Worm (Caenorhabditis elegans) whole organism, L4 larva: Measurements from ENCODE around the gene F31D4.2.

Experiments
- D1046.2 ChIP-seq: fragments of 200-800 bp; sonication (Bioruptor generic); IDR thresholded peaks from 2 replicates; pipeline ENCODE4 v1.3.6; 2022; ENCODE audit warnings: missing genetic modification characterization, missing compliant biosample characterization
- F10B5.3 ChIP-seq: sonication (generic microtip); optimal IDR thresholded peaks from 2 replicates; lab custom pipeline; 2016; ENCODE audit warnings: mild to moderate bottlenecking, missing genetic modification characterization, missing compliant biosample characterization
- F44E2.7 ChIP-seq: fragments of 200-800 bp; sonication (Bioruptor generic); IDR thresholded peaks from 2 replicates; pipeline ENCODE4 v2.1.2; 2022; ENCODE audit warnings: missing genetic modification characterization, missing compliant biosample characterization
- T26A8.4 ChIP-seq: fragments of 200-800 bp; sonication (Bioruptor generic); IDR thresholded peaks from 2 replicates; pipeline ENCODE4 v1.3.6; 2022; ENCODE audit warnings: missing genetic modification characterization, missing compliant biosample characterization
- ZK546.5 ChIP-seq, 2 experiments: sonication (generic microtip); optimal IDR thresholded peaks; 2 replicates each; lab custom pipeline; 2017; ENCODE audit warnings: missing biosample characterization in 2 of 2, missing genetic modification characterization in 2 of 2
- aha-1 ChIP-seq: fragments of 150-350 bp; peaks from one replicate; lab custom pipeline; 2014; ENCODE audit warnings: missing biosample characterization, missing genetic modification characterization
- ama-1 ChIP-seq: fragments of 150-350 bp; optimal IDR thresholded peaks from 2 replicates; lab custom pipeline; 2014; ENCODE audit warnings: inconsistent platforms, mixed read lengths
- ceh-28 ChIP-seq: fragments of 150-350 bp; optimal IDR thresholded peaks from 2 replicates; lab custom pipeline; 2014; ENCODE audit warnings: missing biosample characterization, missing genetic modification reagents, missing genetic modification characterization
- ces-1 ChIP-seq: fragments of 150-350 bp; sonication (generic microtip); optimal IDR thresholded peaks from 4 replicates; lab custom pipeline; 2014; ENCODE audit warnings: missing biosample characterization, missing genetic modification reagents, missing genetic modification characterization
- ctbp-1 ChIP-seq: fragments of 200-800 bp; sonication (Bioruptor generic); IDR thresholded peaks from 2 replicates; pipeline ENCODE4 v1.3.6; 2022; ENCODE audit warnings: missing genetic modification reagents, missing genetic modification characterization, missing compliant biosample characterization
- daf-16 ChIP-seq, 3 experiments: sonication (generic microtip); optimal IDR thresholded peaks; 2 replicates each; lab custom pipeline; 2016 to 2017; ENCODE audit warnings: missing genetic modification characterization in 3 of 3, missing genetic modification reagents in 3 of 3, mild to moderate bottlenecking in 2 of 3, missing compliant biosample characterization in 2 of 3, missing biosample characterization in 1 of 3, moderate library complexity in 1 of 3
- dpl-1 ChIP-seq: fragments of 150-350 bp; optimal IDR thresholded peaks from 2 replicates; lab custom pipeline; 2014; ENCODE audit warnings: missing biosample characterization, missing genetic modification reagents, missing genetic modification characterization
- duxl-1 ChIP-seq: sonication (generic microtip); optimal IDR thresholded peaks from 2 replicates; lab custom pipeline; 2016; ENCODE audit warnings: mild to moderate bottlenecking, missing genetic modification characterization, moderate library complexity, missing compliant biosample characterization; ENCODE audit not compliant: poor library complexity
- dve-1 ChIP-seq: sonication (generic microtip); optimal IDR thresholded peaks from 2 replicates; lab custom pipeline; 2017; ENCODE audit warnings: antibody characterized with exemption, mild to moderate bottlenecking, missing genetic modification characterization, missing compliant biosample characterization; ENCODE audit not compliant: insufficient read depth
- fos-1 ChIP-seq: fragments of 150-350 bp; optimal IDR thresholded peaks from 2 replicates; lab custom pipeline; 2014; ENCODE audit warnings: missing biosample characterization, missing genetic modification characterization
- hlh-30 ChIP-seq: sonication (generic microtip); optimal IDR thresholded peaks from 2 replicates; lab custom pipeline; 2017; ENCODE audit warnings: antibody characterized with exemption, mild to moderate bottlenecking, missing genetic modification characterization, missing compliant biosample characterization; ENCODE audit not compliant: insufficient read depth
- hmg-1.1 ChIP-seq: fragments of 200-800 bp; sonication (Bioruptor generic); IDR thresholded peaks from 2 replicates; pipeline ENCODE4 v1.3.6; 2022; ENCODE audit warnings: missing genetic modification reagents, missing genetic modification characterization, missing compliant biosample characterization
- jun-1 ChIP-seq: fragments of 150-350 bp; optimal IDR thresholded peaks from 2 replicates; lab custom pipeline; 2014; ENCODE audit warnings: missing biosample characterization, missing genetic modification reagents, missing genetic modification characterization
- lin-13 ChIP-seq: fragments of 150-350 bp; optimal IDR thresholded peaks from 2 replicates; lab custom pipeline; 2014; ENCODE audit warnings: missing biosample characterization, missing genetic modification reagents, missing genetic modification characterization
- lin-38 ChIP-seq: fragments of 200-800 bp; sonication (Bioruptor generic); IDR thresholded peaks from 2 replicates; pipeline ENCODE4 v1.3.6; 2022; ENCODE audit warnings: missing genetic modification reagents, missing genetic modification characterization, missing compliant biosample characterization
- mdt-29 ChIP-seq: fragments of 200-800 bp; sonication (Bioruptor generic); IDR thresholded peaks from 2 replicates; pipeline ENCODE4 v1.3.6; 2022; ENCODE audit warnings: missing genetic modification reagents, missing genetic modification characterization, missing compliant biosample characterization
- mes-2 ChIP-seq: sonication (generic microtip); optimal IDR thresholded peaks from 2 replicates; lab custom pipeline; 2016; ENCODE audit warnings: missing genotype, mild to moderate bottlenecking, missing genetic modification characterization, missing compliant biosample characterization; ENCODE audit not compliant: poor library complexity, severe bottlenecking
- nhr-25 ChIP-seq: sonication (generic microtip); optimal IDR thresholded peaks from 2 replicates; lab custom pipeline; 2017; ENCODE audit warnings: missing genetic modification characterization, mild to moderate bottlenecking, missing compliant biosample characterization, antibody characterized with exemption, moderate library complexity, borderline replicate concordance; ENCODE audit not compliant: insufficient read depth
- nhr-28 ChIP-seq: fragments of 150-350 bp; optimal IDR thresholded peaks from 2 replicates; lab custom pipeline; 2014; ENCODE audit warnings: missing biosample characterization, missing genetic modification characterization
- nhr-42 ChIP-seq: fragments of 200-800 bp; sonication (Bioruptor generic); IDR thresholded peaks from 2 replicates; pipeline ENCODE4 v1.3.6; 2022; ENCODE audit warnings: missing genetic modification characterization, missing compliant biosample characterization
- nhr-76 ChIP-seq: fragments of 150-350 bp; optimal IDR thresholded peaks from 2 replicates; lab custom pipeline; 2014; ENCODE audit warnings: missing biosample characterization, missing genetic modification characterization
- rbr-2 ChIP-seq: sonication (generic microtip); optimal IDR thresholded peaks from 2 replicates; lab custom pipeline; 2016; ENCODE audit warnings: missing genotype, missing genetic modification characterization, missing compliant biosample characterization
- sdz-12 ChIP-seq: fragments of 200-800 bp; sonication (Bioruptor generic); optimal IDR thresholded peaks from 2 replicates; lab custom pipeline; 2018; ENCODE audit warnings: mild to moderate bottlenecking, missing genetic modification characterization, missing compliant biosample characterization
- spr-1 ChIP-seq: sonication (generic microtip); optimal IDR thresholded peaks from 2 replicates; lab custom pipeline; 2016; ENCODE audit warnings: mild to moderate bottlenecking, missing genetic modification characterization, missing compliant biosample characterization
- spr-3 ChIP-seq: fragments of 200-800 bp; sonication (Bioruptor generic); optimal IDR thresholded peaks from 2 replicates; lab custom pipeline; 2018; ENCODE audit warnings: mild to moderate bottlenecking, missing genetic modification characterization, missing compliant biosample characterization
- tra-1 ChIP-seq: fragments of 200-800 bp; sonication (Bioruptor generic); IDR thresholded peaks from 2 replicates; pipeline ENCODE4 v1.3.6; 2022; ENCODE audit warnings: missing genetic modification reagents, missing genetic modification characterization, missing compliant biosample characterization
- unc-39 ChIP-seq: sonication (generic microtip); optimal IDR thresholded peaks from 2 replicates; lab custom pipeline; 2017; ENCODE audit warnings: missing biosample characterization, missing genetic modification characterization
- unc-62 ChIP-seq, 3 experiments: fragments of 150-350 bp in 1 of 3; sonication (generic microtip); optimal IDR thresholded peaks in 2 of 3; peaks in 1 of 3; 1 replicate in 1 of 3; 2 replicates in 2 of 3; lab custom pipeline; 2014 to 2017; ENCODE audit warnings: missing biosample characterization in 3 of 3, missing genetic modification characterization in 3 of 3, missing genetic modification reagents in 3 of 3, missing genotype in 1 of 3
- zip-11 ChIP-seq: fragments of 200-800 bp; sonication (Bioruptor generic); IDR thresholded peaks from 2 replicates; pipeline ENCODE4 v1.3.6; 2022; ENCODE audit warnings: missing genetic modification characterization, missing compliant biosample characterization
- zip-2 ChIP-seq: fragments of 150-350 bp; optimal IDR thresholded peaks from 2 replicates; lab custom pipeline; 2014; ENCODE audit warnings: missing biosample characterization, missing genetic modification characterization
- ztf-11 ChIP-seq: fragments of 150-350 bp; optimal IDR thresholded peaks from 2 replicates; lab custom pipeline; 2014; ENCODE audit warnings: missing biosample characterization, missing genetic modification characterization

F31D4.2 gene

ce11 chrV:20862681-20863080, 17.3 kb upstream of the F31D4.2 start, which contains the start of gene twk-35:
Gene twk-35 (plus strand): TSS chrV:20862981.
- TF ChIP-seq jun-1 (tag; lab: Kevin White, UChicago) (no peak), aha-1 (tag; lab: Kevin White, UChicago) (peak; percentile 67)

- TF ChIP-seq fos-1 (tag; lab: Kevin White, UChicago) (no peak), ztf-11 (tag; lab: Kevin White, UChicago) (no peak), nhr-42 (GFP tag; lab: Robert Waterston, UW) (no peak), nhr-28 (peak; percentile 10), unc-62 (GFP tag; optimal IDR thresholded peaks at IDR 0.05 in 1 of 2; lab: Kevin White, UChicago) (peak in 1 of 2 experiments; percentile 97), unc-62 (tag; optimal IDR thresholded peaks at IDR 0.05; lab: Kevin White, UChicago) (no peak)
These were observed 15.7 kb upstream of the F31D4.2 start, which contains the start of gene try-4 for ce11 chrV:20861080-20861479. Gene try-4 (minus strand): TSS chrV:20861153.

- no peak for TF ChIP-seq daf-16 (GFP tag; optimal IDR thresholded peaks at IDR 0.05; lab: Kevin White, UChicago)
- TF ChIP-seq daf-16 (tag; optimal IDR thresholded peaks at IDR 0.05; lab: Kevin White, UChicago): peak; percentile 56
- TF ChIP-seq dve-1 (tag; lab: Kevin White, UChicago): no peak
- peak in 1 of 2 experiments; percentile 81 for TF ChIP-seq unc-62 (GFP tag; optimal IDR thresholded peaks at IDR 0.05 in 1 of 2; lab: Kevin White, UChicago)
- no peak for TF ChIP-seq unc-62 (tag; optimal IDR thresholded peaks at IDR 0.05; lab: Kevin White, UChicago)
These were observed 8.3 kb upstream of the F31D4.2 start, which contains the start of gene F31D4.5 for ce11 chrV:20853581-20854161. Gene F31D4.5 (plus strand): TSS chrV:20854071.

- TF ChIP-seq aha-1 (tag; lab: Kevin White, UChicago): peak; percentile 92
- TF ChIP-seq unc-39: no peak
- TF ChIP-seq mes-2 (tag; lab: Kevin White, UChicago): peak; percentile 86
- TF ChIP-seq nhr-28: peak; percentile 55
- no peak for TF ChIP-seq ceh-28 (tag; lab: Kevin White, UChicago)
- TF ChIP-seq duxl-1: peak; percentile 45
- no peak for TF ChIP-seq nhr-76
- no peak for TF ChIP-seq spr-1
- 0 out of 2 replicates have a peak, but pooled peaks have one; percentile 40 for TF ChIP-seq hmg-1.1 (GFP tag; lab: Robert Waterston, UW)
- TF ChIP-seq daf-16 (GFP tag; optimal IDR thresholded peaks at IDR 0.05; lab: Kevin White, UChicago): no peak
- peak; percentile 15 for TF ChIP-seq daf-16 (tag; optimal IDR thresholded peaks at IDR 0.05; lab: Kevin White, UChicago)
- no peak for TF ChIP-seq F44E2.7 (GFP tag; lab: Robert Waterston, UW)
- TF ChIP-seq ctbp-1: no peak
- TF ChIP-seq rbr-2 (tag; lab: Kevin White, UChicago): peak; percentile 26
- peak; percentile 10 for TF ChIP-seq ces-1 (GFP tag; lab: Kevin White, UChicago)
- no peak for TF ChIP-seq ZK546.5 (tag; optimal IDR thresholded peaks at IDR 0.05; lab: Kevin White, UChicago)
- no peak for TF ChIP-seq unc-62 (GFP tag; optimal IDR thresholded peaks at IDR 0.05 in 1 of 2; lab: Kevin White, UChicago)
- no peak for TF ChIP-seq unc-62 (tag; optimal IDR thresholded peaks at IDR 0.05; lab: Kevin White, UChicago)
- TF ChIP-seq dpl-1: peak; percentile 8
- no peak for TF ChIP-seq fos-1 (tag; lab: Kevin White, UChicago)
- TF ChIP-seq dve-1 (tag; lab: Kevin White, UChicago): peak; percentile 23
- TF ChIP-seq, all 104 proteins: peak for 10
These were observed 6.6 kb upstream of the F31D4.2 start, which contains the start of gene ndua-1 for ce11 chrV:20851847-20852386. Gene ndua-1 (minus strand): TSS chrV:20851897.

- no peak for TF ChIP-seq F10B5.3 (tag; lab: Kevin White, UChicago)
These were observed 5.2 kb upstream of the F31D4.2 start, which contains the start of gene clec-264 for ce11 chrV:20850580-20850979. Gene clec-264 (minus strand): TSS chrV:20850701.

- TF ChIP-seq mdt-29 (GFP tag; lab: Robert Waterston, UW) (no peak), sdz-12 (GFP tag; lab: Kevin White, UChicago) (peak; percentile 51), rbr-2 (tag; lab: Kevin White, UChicago) (no peak), zip-2 (peak; percentile 28), tra-1 (no peak), daf-16 (GFP tag; optimal IDR thresholded peaks at IDR 0.05; lab: Kevin White, UChicago) (peak in 1 of 2 experiments; percentile 63), daf-16 (tag; optimal IDR thresholded peaks at IDR 0.05; lab: Kevin White, UChicago) (peak; percentile 9), F10B5.3 (tag; lab: Kevin White, UChicago) (peak; percentile 54), zip-11 (no peak), nhr-25 (tag; lab: Kevin White, UChicago) (no peak), duxl-1 (peak; percentile 56), D1046.2 (GFP tag; lab: Robert Waterston, UW) (peak; percentile 28; the same call in 1 of the 2 replicates), ama-1 (peak; percentile 79), lin-13 (peak; percentile 26), hlh-30 (tag; lab: Kevin White, UChicago) (peak; percentile 36), T26A8.4 (peak; percentile 51; the same call in 1 of the 2 replicates), spr-3 (GFP tag; lab: Kevin White, UChicago) (peak; percentile 53), lin-38 (GFP tag; lab: Robert Waterston, UW) (peak; percentile 56)
These were observed 2.4 kb upstream of the F31D4.2 start for ce11 chrV:20847743-20848229.
